Fruit fly (Drosophila melanogaster) whole organism: ENCODE measurements around the gene CG31278.

Experiments
- Dll ChIP-seq: fragments of >200 bp; optimal IDR thresholded peaks from 2 replicates; lab custom pipeline; 2017
- pan ChIP-seq: fragments of >200 bp; optimal IDR thresholded peaks from 2 replicates; lab custom pipeline; 2017

DNA sequence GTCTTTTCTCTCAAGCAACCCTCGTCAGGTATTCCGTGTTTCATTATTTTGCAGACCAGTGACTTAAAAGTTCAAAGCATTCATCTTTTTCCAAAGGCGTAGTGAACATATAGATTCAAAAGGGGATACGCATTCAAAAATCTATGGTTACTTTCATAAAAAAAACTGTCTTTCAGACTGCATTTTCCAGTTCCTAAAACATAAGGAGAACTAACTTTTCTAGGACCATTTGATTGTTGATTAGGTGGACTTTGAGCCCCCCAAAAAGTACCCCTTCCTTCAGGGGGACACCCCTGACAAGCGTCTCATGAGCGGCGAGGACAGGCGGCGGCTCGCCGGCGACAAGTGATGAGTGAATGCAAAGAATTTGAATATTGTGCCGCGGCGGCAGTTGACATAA is 34.6 kb downstream of the CG31278 start:
- TF ChIP-seq pan (no peak), Dll (lab: Kevin White, UChicago) (no peak)
